Fruit fly (Drosophila melanogaster): ENCODE measurements around the gene Pen.

- TF ChIP-seq usp (GFP tag; optimal IDR thresholded peaks at IDR 0.05) (no peak), Dll (optimal IDR thresholded peaks at IDR 0.05) (no peak)
These were observed 39.3 kb upstream of the Pen start, which contains the start of gene CG13131 for dm6 chr2L:10017363-10017762.

Measured in whole organism.